Worm (Caenorhabditis elegans) whole organism, late embryonic: Measurements from ENCODE around the gene nfki-1.
A peak's percentile ranks its signal among the peaks of the same experiment; 100 is the strongest.

ENCODE experiments used
- C08G9.2 ChIP-seq: sonication (generic microtip); optimal IDR thresholded peaks from 2 replicates; lab custom pipeline; 2016; ENCODE audit warnings: mild to moderate bottlenecking, missing genetic modification characterization, moderate library complexity, missing compliant biosample characterization
- C38D4.7 ChIP-seq: fragments of 200-800 bp; sonication (Bioruptor generic); optimal IDR thresholded peaks from 2 replicates; lab custom pipeline; 2018; ENCODE audit warnings: mild to moderate bottlenecking, missing genetic modification characterization, moderate library complexity, missing compliant biosample characterization
- K09A11.1 ChIP-seq: sonication (generic microtip); optimal IDR thresholded peaks from 2 replicates; lab custom pipeline; 2017; ENCODE audit warnings: antibody characterized with exemption, mild to moderate bottlenecking, missing genetic modification characterization, missing compliant biosample characterization; ENCODE audit not compliant: insufficient read depth
- T23F11.4 ChIP-seq: fragments of 200-800 bp; sonication (Bioruptor generic); optimal IDR thresholded peaks from 2 replicates; lab custom pipeline; 2018; ENCODE audit warnings: mild to moderate bottlenecking, missing genetic modification characterization, missing compliant biosample characterization
- Y22D7AL.16 ChIP-seq: sonication (generic microtip); optimal IDR thresholded peaks from 2 replicates; lab custom pipeline; 2016; ENCODE audit warnings: missing genetic modification characterization, missing compliant biosample characterization
- ahr-1 ChIP-seq: sonication (generic microtip); optimal IDR thresholded peaks from 2 replicates; lab custom pipeline; 2016; ENCODE audit warnings: missing genetic modification characterization, missing compliant biosample characterization
- ceh-14 ChIP-seq: sonication (generic microtip); optimal IDR thresholded peaks from 2 replicates; lab custom pipeline; 2016; ENCODE audit warnings: missing genotype, missing genetic modification characterization, missing compliant biosample characterization
- ceh-18 ChIP-seq: sonication (generic microtip); optimal IDR thresholded peaks from 2 replicates; lab custom pipeline; 2016; ENCODE audit warnings: missing genetic modification characterization, missing compliant biosample characterization
- ceh-19 ChIP-seq: fragments of 200-800 bp; sonication (Bioruptor generic); optimal IDR thresholded peaks from 2 replicates; lab custom pipeline; 2018; ENCODE audit warnings: mild to moderate bottlenecking, missing genetic modification characterization, missing compliant biosample characterization
- ceh-30 ChIP-seq: fragments of 150-350 bp; optimal IDR thresholded peaks from 2 replicates; lab custom pipeline; 2014; ENCODE audit warnings: missing biosample characterization, missing genetic modification characterization
- ceh-31 ChIP-seq: sonication (generic microtip); optimal IDR thresholded peaks from 2 replicates; lab custom pipeline; 2016; ENCODE audit warnings: missing genetic modification characterization, missing compliant biosample characterization
- ceh-45 ChIP-seq: fragments of 200-800 bp; sonication (Bioruptor generic); IDR thresholded peaks from 2 replicates; pipeline ENCODE4 v1.3.6; 2022; ENCODE audit warnings: missing genetic modification reagents, missing genetic modification characterization, missing compliant biosample characterization
- ceh-48 ChIP-seq: sonication (generic microtip); optimal IDR thresholded peaks from 2 replicates; lab custom pipeline; 2016; ENCODE audit warnings: missing genetic modification characterization, inconsistent platforms, missing compliant biosample characterization
- ceh-6 ChIP-seq: fragments of 200-800 bp; sonication (Bioruptor generic); optimal IDR thresholded peaks from 2 replicates; lab custom pipeline; 2018; ENCODE audit warnings: mild to moderate bottlenecking, missing genetic modification characterization, missing compliant biosample characterization
- che-1 ChIP-seq: sonication (generic microtip); optimal IDR thresholded peaks from 2 replicates; lab custom pipeline; 2016; ENCODE audit warnings: mild to moderate bottlenecking, missing genetic modification characterization, missing compliant biosample characterization
- dmd-4 ChIP-seq: sonication (generic microtip); optimal IDR thresholded peaks from 2 replicates; lab custom pipeline; 2016; ENCODE audit warnings: borderline replicate concordance, missing genetic modification characterization, missing compliant biosample characterization
- dve-1 ChIP-seq: sonication (generic microtip); optimal IDR thresholded peaks from 2 replicates; lab custom pipeline; 2017; ENCODE audit warnings: antibody characterized with exemption, mild to moderate bottlenecking, missing genetic modification characterization, missing compliant biosample characterization
- elt-2 ChIP-seq: sonication (generic microtip); optimal IDR thresholded peaks from 2 replicates; lab custom pipeline; 2016; ENCODE audit warnings: missing genetic modification reagents, missing genetic modification characterization, missing compliant biosample characterization
- ets-4 ChIP-seq: sonication (generic microtip); optimal IDR thresholded peaks from 2 replicates; lab custom pipeline; 2016; ENCODE audit warnings: missing genetic modification characterization, missing compliant biosample characterization
- eyg-1 ChIP-seq: sonication (generic microtip); optimal IDR thresholded peaks from 2 replicates; lab custom pipeline; 2016; ENCODE audit warnings: missing genotype, missing genetic modification characterization, missing compliant biosample characterization
- fax-1 ChIP-seq: sonication (generic microtip); optimal IDR thresholded peaks from 2 replicates; lab custom pipeline; 2016; ENCODE audit warnings: missing genotype, missing genetic modification characterization, missing compliant biosample characterization
- hlh-30 ChIP-seq: sonication (generic microtip); optimal IDR thresholded peaks from 2 replicates; lab custom pipeline; 2017; ENCODE audit warnings: antibody characterized with exemption, missing genetic modification characterization, missing compliant biosample characterization; ENCODE audit not compliant: insufficient read depth
- hlh-8 ChIP-seq: sonication (generic microtip); optimal IDR thresholded peaks from 2 replicates; lab custom pipeline; 2016; ENCODE audit warnings: missing genotype, missing genetic modification characterization, missing compliant biosample characterization
- lim-6 ChIP-seq: sonication (generic microtip); optimal IDR thresholded peaks from 2 replicates; lab custom pipeline; 2016; ENCODE audit warnings: missing genetic modification characterization, missing compliant biosample characterization
- lin-11 ChIP-seq: fragments of 200-800 bp; sonication (Bioruptor generic); optimal IDR thresholded peaks from 2 replicates; lab custom pipeline; 2018; ENCODE audit warnings: mild to moderate bottlenecking, missing genetic modification characterization, missing compliant biosample characterization
- madf-2 ChIP-seq: sonication (generic microtip); optimal IDR thresholded peaks from 2 replicates; lab custom pipeline; 2017; ENCODE audit warnings: missing genetic modification characterization, missing compliant biosample characterization
- mec-3 ChIP-seq: sonication (generic microtip); optimal IDR thresholded peaks from 2 replicates; lab custom pipeline; 2016; ENCODE audit warnings: borderline replicate concordance, missing genetic modification characterization, missing compliant biosample characterization
- nfya-1 ChIP-seq: sonication (generic microtip); optimal IDR thresholded peaks from 2 replicates; lab custom pipeline; 2017; ENCODE audit warnings: missing genetic modification characterization, mild to moderate bottlenecking, missing compliant biosample characterization, antibody characterized with exemption, moderate library complexity
- nhr-11 ChIP-seq: fragments of 150-350 bp; optimal IDR thresholded peaks from 2 replicates; lab custom pipeline; 2014; ENCODE audit warnings: missing biosample characterization, missing genetic modification characterization
- pag-3 ChIP-seq: sonication (generic microtip); optimal IDR thresholded peaks from 2 replicates; lab custom pipeline; 2016; ENCODE audit warnings: missing compliant biosample characterization, missing genetic modification characterization, borderline replicate concordance
- pha-2 ChIP-seq: sonication (generic microtip); optimal IDR thresholded peaks from 2 replicates; lab custom pipeline; 2017; ENCODE audit warnings: mild to moderate bottlenecking, missing genetic modification characterization, missing compliant biosample characterization
- pqm-1 ChIP-seq: sonication (generic microtip); optimal IDR thresholded peaks from 2 replicates; lab custom pipeline; 2016; ENCODE audit warnings: missing genetic modification characterization, missing compliant biosample characterization
- ref-2 ChIP-seq: sonication (generic microtip); optimal IDR thresholded peaks from 2 replicates; lab custom pipeline; 2016; ENCODE audit warnings: missing genetic modification characterization, missing compliant biosample characterization
- sdc-2 ChIP-seq: sonication (generic microtip); optimal IDR thresholded peaks from 2 replicates; lab custom pipeline; 2016; ENCODE audit warnings: missing genotype, missing genetic modification characterization, missing compliant biosample characterization
- sox-2 ChIP-seq: fragments of 200-800 bp; sonication (Bioruptor generic); IDR thresholded peaks from 2 replicates; pipeline ENCODE4 v1.3.6; 2022; ENCODE audit warnings: missing genetic modification reagents, missing genetic modification characterization, missing compliant biosample characterization
- sox-4 ChIP-seq: sonication (generic microtip); optimal IDR thresholded peaks from 2 replicates; lab custom pipeline; 2017; ENCODE audit warnings: mild to moderate bottlenecking, missing genetic modification characterization, inconsistent platforms, missing compliant biosample characterization
- tbx-2 ChIP-seq: sonication (generic microtip); optimal IDR thresholded peaks from 2 replicates; lab custom pipeline; 2016; ENCODE audit warnings: missing genetic modification characterization, missing compliant biosample characterization
- tbx-7 ChIP-seq: sonication (generic microtip); optimal IDR thresholded peaks from 2 replicates; lab custom pipeline; 2016; ENCODE audit warnings: missing genotype, missing genetic modification characterization, missing compliant biosample characterization
- ttx-3 ChIP-seq: sonication (generic microtip); optimal IDR thresholded peaks from 2 replicates; lab custom pipeline; 2016; ENCODE audit warnings: missing genetic modification reagents, missing genetic modification characterization, missing compliant biosample characterization
- unc-3 ChIP-seq, 2 experiments: fragments of 200-800 bp in 1 of 2; sonication (Bioruptor generic) in 1 of 2; sonication (generic microtip) in 1 of 2; conservative IDR thresholded peaks in 1 of 2; optimal IDR thresholded peaks in 1 of 2; 2 replicates each; pipeline versions ENCODE4 v1.3.6 to Lab custom; 2016 to 2022; ENCODE audit warnings: missing compliant biosample characterization in 2 of 2, missing genetic modification characterization in 2 of 2, missing genetic modification reagents in 1 of 2
- unc-42 ChIP-seq: sonication (generic microtip); optimal IDR thresholded peaks from 2 replicates; lab custom pipeline; 2016; ENCODE audit warnings: missing genotype, missing genetic modification characterization, missing compliant biosample characterization
- unc-55 ChIP-seq: sonication (generic microtip); optimal IDR thresholded peaks from 2 replicates; lab custom pipeline; 2017; ENCODE audit warnings: missing biosample characterization, missing genetic modification reagents, missing genetic modification characterization
- unc-86 ChIP-seq: sonication (generic microtip); optimal IDR thresholded peaks from 2 replicates; lab custom pipeline; 2016; ENCODE audit warnings: missing genetic modification characterization, missing compliant biosample characterization
- zip-5 ChIP-seq: sonication (generic microtip); optimal IDR thresholded peaks from 2 replicates; lab custom pipeline; 2016; ENCODE audit warnings: missing genetic modification characterization, missing compliant biosample characterization
- ztf-16 ChIP-seq: sonication (generic microtip); optimal IDR thresholded peaks from 2 replicates; lab custom pipeline; 2017; ENCODE audit warnings: missing genetic modification characterization, missing compliant biosample characterization

nfki-1 gene

ce11 chrX:15345346-15346198, 9.5 kb upstream of the nfki-1 start:
- TF ChIP-seq elt-2 (tag; lab: Kevin White, UChicago) (peak; percentile 78), ceh-45 (GFP tag; lab: Robert Waterston, UW) (no peak)

ce11 chrX:15347680-15348079, 7.4 kb upstream of the nfki-1 start:
- TF ChIP-seq pag-3, result no peak
- TF ChIP-seq madf-2 (tag; lab: Kevin White, UChicago), result no peak
- peak; percentile 71 for TF ChIP-seq nfya-1 (tag; lab: Kevin White, UChicago)
- no peak for TF ChIP-seq tbx-7 (tag; lab: Kevin White, UChicago)
- TF ChIP-seq lin-11 (tag; lab: Kevin White, UChicago), result no peak
- no peak for TF ChIP-seq ets-4
- no peak for TF ChIP-seq ceh-45 (GFP tag; lab: Robert Waterston, UW)
- TF ChIP-seq sox-2 (GFP tag; lab: Robert Waterston, UW), result peak; percentile 94
- no peak for TF ChIP-seq ceh-18 (tag; lab: Kevin White, UChicago)
- TF ChIP-seq hlh-30, result peak; percentile 30
- peak; percentile 23 for TF ChIP-seq eyg-1 (tag; lab: Kevin White, UChicago)
- TF ChIP-seq ceh-31 (tag; lab: Kevin White, UChicago), result peak; percentile 93
- no peak for TF ChIP-seq mec-3
- TF ChIP-seq tbx-2 (tag; lab: Kevin White, UChicago), result peak; percentile 84
- TF ChIP-seq ceh-30 (tag; lab: Kevin White, UChicago), result no peak
- TF ChIP-seq unc-42 (tag; lab: Kevin White, UChicago), result peak; percentile 56
- no peak for TF ChIP-seq dmd-4 (tag; lab: Kevin White, UChicago)
- TF ChIP-seq K09A11.1 (tag; lab: Kevin White, UChicago), result no peak
- TF ChIP-seq ztf-16 (tag; lab: Kevin White, UChicago), result no peak
- TF ChIP-seq C38D4.7, result no peak
- no peak for TF ChIP-seq pqm-1 (tag; lab: Kevin White, UChicago)
- TF ChIP-seq ttx-3 (tag; lab: Kevin White, UChicago), result peak; percentile 65
- TF ChIP-seq unc-86 (tag; lab: Kevin White, UChicago), result no peak
- TF ChIP-seq C08G9.2, result no peak
- TF ChIP-seq ref-2 (tag; lab: Kevin White, UChicago), result peak; percentile 91
- peak; percentile 67 for TF ChIP-seq ceh-6
- peak; percentile 32 for TF ChIP-seq pha-2 (tag; lab: Kevin White, UChicago)
- TF ChIP-seq unc-55 (GFP tag; lab: Kevin White, UChicago), result peak; percentile 96
- no peak for TF ChIP-seq hlh-8 (tag; lab: Kevin White, UChicago)
- no peak for TF ChIP-seq ceh-14 (tag; lab: Kevin White, UChicago)
- no peak for TF ChIP-seq Y22D7AL.16 (tag; lab: Kevin White, UChicago)

- TF ChIP-seq K09A11.1 (tag; lab: Kevin White, UChicago) (no peak), Y22D7AL.16 (tag; lab: Kevin White, UChicago) (no peak), fax-1 (no peak), ceh-19 (no peak), lim-6 (tag; lab: Kevin White, UChicago) (no peak), ceh-18 (tag; lab: Kevin White, UChicago) (no peak), ceh-48 (tag; lab: Kevin White, UChicago) (no peak), ceh-6 (no peak), dve-1 (tag; lab: Kevin White, UChicago) (no peak), sox-4 (tag; lab: Kevin White, UChicago) (no peak), unc-3 (GFP tag; conservative IDR thresholded peaks at IDR 0.05; lab: Robert Waterston, UW) (no peak), unc-3 (tag; optimal IDR thresholded peaks at IDR 0.05; lab: Kevin White, UChicago) (no peak), madf-2 (tag; lab: Kevin White, UChicago) (no peak), ahr-1 (tag; lab: Kevin White, UChicago) (no peak), zip-5 (tag; lab: Kevin White, UChicago) (no peak), sdc-2 (tag; lab: Kevin White, UChicago) (no peak), che-1 (tag; lab: Kevin White, UChicago) (no peak), ceh-31 (tag; lab: Kevin White, UChicago) (no peak), nhr-11 (tag; lab: Kevin White, UChicago) (no peak), T23F11.4 (no peak), ztf-16 (tag; lab: Kevin White, UChicago) (no peak)
These were observed 2.2 kb upstream of the nfki-1 start for ce11 chrX:15352871-15353270.
